Fruit fly (Drosophila melanogaster): Measurements from ENCODE around the gene CG13299.

dm6 chr3L:6254427-6255105 is 22.4 kb upstream of the CG13299 start:
- no peak for TF ChIP-seq cic (GFP tag; optimal IDR thresholded peaks at IDR 0.05)
- no peak for TF ChIP-seq CG5204 (GFP tag; optimal IDR thresholded peaks at IDR 0.05)
- TF ChIP-seq pad (GFP tag; optimal IDR thresholded peaks at IDR 0.05), result no peak
- TF ChIP-seq kay (GFP tag; ENCODE audit: borderline replicate concordance), result no peak
- TF ChIP-seq Hr96 (GFP tag; optimal IDR thresholded peaks at IDR 0.05), result no peak
- TF ChIP-seq CG33017 (tag; optimal IDR thresholded peaks at IDR 0.05), result no peak
- no peak for TF ChIP-seq CG1620 (GFP tag; optimal IDR thresholded peaks at IDR 0.05)
- TF ChIP-seq Clk (GFP tag; optimal IDR thresholded peaks at IDR 0.05), result no peak
- no peak for TF ChIP-seq ovo (GFP tag; optimal IDR thresholded peaks at IDR 0.05)
- no peak for TF ChIP-seq CG12768 (GFP tag; optimal IDR thresholded peaks at IDR 0.05)
- no peak for TF ChIP-seq Crg-1 (GFP tag; optimal IDR thresholded peaks at IDR 0.05)
- TF ChIP-seq Mnt (GFP tag; optimal IDR thresholded peaks at IDR 0.05), result no peak
